Worm (Caenorhabditis elegans) whole organism, early embryonic: ENCODE data around the gene F32D1.11.

Experiments
- B0310.2 ChIP-seq: sonication (generic microtip); optimal IDR thresholded peaks from 2 replicates; lab custom pipeline; 2016; ENCODE audit warnings: mild to moderate bottlenecking, missing genetic modification characterization, missing compliant biosample characterization
- aly-1 ChIP-seq: sonication (generic microtip); optimal IDR thresholded peaks from 2 replicates; lab custom pipeline; 2016; ENCODE audit warnings: missing genetic modification characterization, missing compliant biosample characterization
- ama-1 ChIP-seq: fragments of 150-350 bp; optimal IDR thresholded peaks from 2 replicates; lab custom pipeline; 2014
- ceh-13 ChIP-seq: fragments of 200-800 bp; sonication (Bioruptor generic); optimal IDR thresholded peaks from 2 replicates; lab custom pipeline; 2018; ENCODE audit warnings: mild to moderate bottlenecking, missing genetic modification characterization, missing compliant biosample characterization
- ceh-36 ChIP-seq: sonication (generic microtip); optimal IDR thresholded peaks from 2 replicates; lab custom pipeline; 2016; ENCODE audit warnings: missing genetic modification characterization, inconsistent platforms, missing compliant biosample characterization
- ets-7 ChIP-seq: sonication (generic microtip); optimal IDR thresholded peaks from 2 replicates; lab custom pipeline; 2016; ENCODE audit warnings: missing genotype, missing genetic modification characterization, missing compliant biosample characterization
- flt-1 ChIP-seq: fragments of 200-800 bp; sonication (Bioruptor generic); IDR thresholded peaks from 2 replicates; pipeline ENCODE4 v1.3.6; 2022; ENCODE audit warnings: missing genetic modification characterization, missing compliant biosample characterization
- hmbx-1 ChIP-seq: sonication (generic microtip); optimal IDR thresholded peaks from 2 replicates; lab custom pipeline; 2016; ENCODE audit warnings: mild to moderate bottlenecking, missing genetic modification characterization, missing compliant biosample characterization
- hnd-1 ChIP-seq: sonication (generic microtip); optimal IDR thresholded peaks from 2 replicates; lab custom pipeline; 2016; ENCODE audit warnings: missing genetic modification characterization, missing compliant biosample characterization
- scrt-1 ChIP-seq: fragments of 200-800 bp; sonication (Bioruptor generic); IDR thresholded peaks from 2 replicates; pipeline ENCODE4 v1.3.6; 2022; ENCODE audit warnings: missing genetic modification characterization, missing compliant biosample characterization
- sea-1 ChIP-seq: fragments of 200-800 bp; sonication (Bioruptor generic); conservative IDR thresholded peaks from 2 replicates; pipeline ENCODE4 v1.3.6; 2022; ENCODE audit warnings: missing genetic modification characterization, missing compliant biosample characterization
- tbx-11 ChIP-seq: fragments of 200-800 bp; sonication (Bioruptor generic); IDR thresholded peaks from 2 replicates; pipeline ENCODE4 v1.3.6; 2022; ENCODE audit warnings: missing genetic modification characterization, missing compliant biosample characterization
- tra-4 ChIP-seq: sonication (generic microtip); optimal IDR thresholded peaks from 2 replicates; lab custom pipeline; 2017; ENCODE audit warnings: missing genetic modification characterization, missing compliant biosample characterization

ce11 chrV:4377622-4378021, 11.3 kb upstream of the F32D1.11 start, which contains the start of gene F32D1.8:
- TF ChIP-seq aly-1 (tag; lab: Kevin White, UChicago) (no peak), B0310.2 (tag; lab: Kevin White, UChicago) (no peak), ama-1 (lab: Kevin White, UChicago) (no peak), flt-1 (no peak), sea-1 (GFP tag; lab: Robert Waterston, UW) (no peak), tra-4 (tag; lab: Kevin White, UChicago) (no peak), scrt-1 (GFP tag; lab: Robert Waterston, UW) (no peak), hmbx-1 (tag; lab: Kevin White, UChicago) (no peak), ets-7 (tag; lab: Kevin White, UChicago) (no peak), ceh-36 (no peak), hnd-1 (tag; lab: Kevin White, UChicago) (no peak), tbx-11 (GFP tag; lab: Robert Waterston, UW) (no peak), ceh-13 (GFP tag; lab: Kevin White, UChicago) (no peak)
